Fruit fly (Drosophila melanogaster): Measurements from ENCODE around the gene Cox10.

The Cox10 gene

dm6 chr2L:10306518-10307260 is 24.6 kb upstream of the Cox10 start, which contains the start of the genes CG5390 and CG4968 (continued):
- TF ChIP-seq CG11456 (GFP tag; IDR thresholded peaks at IDR 0.05): peak; percentile 16; the same call in 1 of the 3 replicates
- TF ChIP-seq CG9609 (GFP tag; optimal IDR thresholded peaks at IDR 0.05): no peak
- TF ChIP-seq dan (GFP tag; IDR thresholded peaks at IDR 0.05): no peak
- peak; percentile 44 for TF ChIP-seq Spps (tag; optimal IDR thresholded peaks at IDR 0.05)
- TF ChIP-seq Xrp1 (GFP tag; IDR thresholded peaks at IDR 0.05): peak; percentile 62; the same call in 1 of the 2 replicates
- peak; percentile 64 for TF ChIP-seq CG3847 (GFP tag; IDR thresholded peaks at IDR 0.05)
- TF ChIP-seq CG6765 (GFP tag; optimal IDR thresholded peaks at IDR 0.05): peak; percentile 62
- TF ChIP-seq Antp (GFP tag; optimal IDR thresholded peaks at IDR 0.05): peak; percentile 6
- 0 out of 3 replicates have a peak, but pooled peaks have one; percentile 24 for TF ChIP-seq Opbp (GFP tag; IDR thresholded peaks at IDR 0.05; ENCODE audit: partially characterized antibody)
- 0 out of 2 replicates have a peak, but pooled peaks have one; percentile 45 for TF ChIP-seq CG5953 (GFP tag; IDR thresholded peaks at IDR 0.05)
- TF ChIP-seq YL-1 (GFP tag; optimal IDR thresholded peaks at IDR 0.05): peak; percentile 85
- peak; percentile 60 for TF ChIP-seq CG6683 (GFP tag; optimal IDR thresholded peaks at IDR 0.05)
- TF ChIP-seq ap (GFP tag; IDR thresholded peaks at IDR 0.05): no peak
- no peak for TF ChIP-seq gro (GFP tag; optimal IDR thresholded peaks at IDR 0.05)
- TF ChIP-seq Atf-2 (GFP tag; optimal IDR thresholded peaks at IDR 0.05): no peak
- TF ChIP-seq Abd-B (GFP tag; optimal IDR thresholded peaks at IDR 0.05): no peak
- no peak for TF ChIP-seq sens-2 (GFP tag; IDR thresholded peaks at IDR 0.05)
- TF ChIP-seq lilli (GFP tag; optimal IDR thresholded peaks at IDR 0.05): peak; percentile 65
- TF ChIP-seq zen2 (GFP tag; IDR thresholded peaks at IDR 0.05; ENCODE audit: partially characterized antibody): no peak; the same call in 2 of the 3 replicates
- TF ChIP-seq da (GFP tag; optimal IDR thresholded peaks at IDR 0.05): no peak
- no peak for TF ChIP-seq CG1832 (GFP tag; optimal IDR thresholded peaks at IDR 0.05)
- TF ChIP-seq NC2α (GFP tag; optimal IDR thresholded peaks at IDR 0.05): no peak
- no peak for TF ChIP-seq D (optimal IDR thresholded peaks at IDR 0.05)
- peak; percentile 64 for TF ChIP-seq D (GFP tag; optimal IDR thresholded peaks at IDR 0.05)
- peak; percentile 72 for TF ChIP-seq NfI (GFP tag; optimal IDR thresholded peaks at IDR 0.05)
- peak in 1 of 2 experiments; percentile 46 for TF ChIP-seq Eip74EF (GFP tag; optimal IDR thresholded peaks at IDR 0.05)
- peak; percentile 45 for TF ChIP-seq CG7928 (GFP tag; optimal IDR thresholded peaks at IDR 0.05)
- TF ChIP-seq ham (GFP tag; IDR thresholded peaks at IDR 0.05): no peak
- TF ChIP-seq CG42726 (GFP tag; IDR thresholded peaks at IDR 0.05; ENCODE audit: partially characterized antibody): no peak
- TF ChIP-seq Lpt (GFP tag; optimal IDR thresholded peaks at IDR 0.05): no peak
- no peak for TF ChIP-seq kni (GFP tag; optimal IDR thresholded peaks at IDR 0.05)
- TF ChIP-seq otp (GFP tag; IDR thresholded peaks at IDR 0.05): peak; percentile 29; the same call in 1 of the 3 replicates
- no peak for TF ChIP-seq crc (GFP tag; optimal IDR thresholded peaks at IDR 0.05)
- no peak for TF ChIP-seq CG12769 (tag; optimal IDR thresholded peaks at IDR 0.05)
- TF ChIP-seq sim (GFP tag; IDR thresholded peaks at IDR 0.05): no peak
- TF ChIP-seq Aef1 (GFP tag; IDR thresholded peaks at IDR 0.05): peak; percentile 38; the same call in 1 of the 3 replicates
- TF ChIP-seq onecut (GFP tag; IDR thresholded peaks at IDR 0.05): peak; percentile 44
- peak; percentile 81; the same call in 2 of the 3 replicates for TF ChIP-seq ci (GFP tag; IDR thresholded peaks at IDR 0.05)
- peak; percentile 72 for TF ChIP-seq CG17359 (tag; optimal IDR thresholded peaks at IDR 0.05)
- no peak for TF ChIP-seq CG16779 (GFP tag; IDR thresholded peaks at IDR 0.05)
- no peak for TF ChIP-seq E2f1 (GFP tag; IDR thresholded peaks at IDR 0.05)
- TF ChIP-seq CG11560 (tag; IDR thresholded peaks at IDR 0.05): no peak
- TF ChIP-seq Sin3A (optimal IDR thresholded peaks at IDR 0.05): no peak
- no peak for TF ChIP-seq CG7786 (GFP tag; optimal IDR thresholded peaks at IDR 0.05)
- no peak for TF ChIP-seq CG17612 (GFP tag; IDR thresholded peaks at IDR 0.05)
- TF ChIP-seq CG4360 (GFP tag; IDR thresholded peaks at IDR 0.05): no peak
- no peak for TF ChIP-seq CG11093 (GFP tag; IDR thresholded peaks at IDR 0.05)
- peak; percentile 33 for TF ChIP-seq kay (GFP tag; optimal IDR thresholded peaks at IDR 0.05)
- TF ChIP-seq sisA (GFP tag; IDR thresholded peaks at IDR 0.05): no peak
- peak; percentile 45; the same call in 1 of the 2 replicates for TF ChIP-seq HLH3B (GFP tag; IDR thresholded peaks at IDR 0.05)
- TF ChIP-seq danr (GFP tag; IDR thresholded peaks at IDR 0.05): peak; percentile 49; the same call in 1 of the 2 replicates

All from whole organism, embryonic.